Worm (Caenorhabditis elegans): ENCODE data around the gene mpz-1.

The mpz-1 gene

ce11 chrII:10798429-10798893, 20.5 kb upstream of the mpz-1 start, which contains the start of gene npp-19:
Gene npp-19 (minus strand): TSS chrII:10798479.
- TF ChIP-seq T22C8.4 (GFP tag; IDR thresholded peaks at IDR 0.05) (no peak), ref-1 (GFP tag; conservative IDR thresholded peaks at IDR 0.05) (no peak), ztf-23 (GFP tag; IDR thresholded peaks at IDR 0.05) (0 out of 2 replicates have a peak, but pooled peaks have one; percentile 47), klf-2 (GFP tag; conservative IDR thresholded peaks at IDR 0.05) (no peak), ztf-29 (GFP tag; IDR thresholded peaks at IDR 0.05) (no peak), flt-1 (GFP tag; IDR thresholded peaks at IDR 0.05) (0 out of 2 replicates have a peak, but pooled peaks have one; percentile 45), tab-1 (GFP tag; IDR thresholded peaks at IDR 0.05) (no peak), cog-1 (tag; optimal IDR thresholded peaks at IDR 0.05) (peak; percentile 23), med-1 (GFP tag; optimal IDR thresholded peaks at IDR 0.05; ENCODE audit: insufficient read depth) (no peak)

DNA sequence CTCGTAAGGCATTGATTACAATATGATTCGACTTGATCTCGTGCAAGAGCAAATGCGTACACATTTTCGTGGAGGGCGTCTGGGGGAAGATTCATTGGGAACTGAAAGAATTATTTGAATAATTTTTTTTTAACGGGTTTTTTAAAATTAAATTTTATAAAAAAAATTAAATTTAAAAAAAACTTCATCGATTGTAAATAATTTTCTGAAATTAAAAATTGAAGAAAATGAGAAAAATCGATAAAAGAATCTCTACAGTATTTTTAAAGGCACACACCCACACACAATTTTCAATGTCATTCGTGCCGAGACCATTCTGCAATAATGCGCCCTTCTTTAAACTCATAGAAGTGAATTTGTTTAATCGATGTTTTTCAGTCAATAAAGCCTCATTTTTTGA, 18.3 kb upstream of the mpz-1 start, which contains the start of gene set-14:
TSS of gene set-14 (minus strand) at position 101 of the 400 bp plus-strand sequence.
- TF ChIP-seq klf-2 (GFP tag; conservative IDR thresholded peaks at IDR 0.05), result no peak
- TF ChIP-seq cog-1 (tag; optimal IDR thresholded peaks at IDR 0.05), result no peak
- TF ChIP-seq ztf-29 (GFP tag; IDR thresholded peaks at IDR 0.05), result no peak
- no peak for TF ChIP-seq T22C8.4 (GFP tag; IDR thresholded peaks at IDR 0.05)
- no peak for TF ChIP-seq flt-1 (GFP tag; IDR thresholded peaks at IDR 0.05)
- TF ChIP-seq med-1 (GFP tag; optimal IDR thresholded peaks at IDR 0.05; ENCODE audit: insufficient read depth), result no peak
- no peak for TF ChIP-seq tab-1 (GFP tag; IDR thresholded peaks at IDR 0.05)
- no peak for TF ChIP-seq ref-1 (GFP tag; conservative IDR thresholded peaks at IDR 0.05)
- no peak for TF ChIP-seq ztf-23 (GFP tag; IDR thresholded peaks at IDR 0.05)

DNA sequence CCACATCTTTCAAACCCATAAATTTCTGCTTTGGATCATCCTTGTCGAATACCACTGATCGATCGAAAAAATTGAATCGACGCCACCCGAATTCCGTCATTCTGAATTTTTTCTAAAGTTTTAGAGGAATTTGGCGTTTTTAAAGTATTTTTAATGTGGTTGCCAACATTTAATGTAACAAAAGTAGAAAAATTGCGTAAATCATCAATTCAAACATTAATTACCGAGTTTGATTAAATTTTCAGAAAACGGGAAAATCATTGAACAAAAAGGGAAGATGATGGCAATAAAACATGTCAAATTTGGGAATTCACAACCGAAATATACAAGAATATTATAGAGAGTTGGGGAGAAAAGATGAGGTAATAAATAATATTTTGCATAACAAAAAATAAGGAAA, 15.5 kb upstream of the mpz-1 start, which contains the start of gene vps-11:
TSS of gene vps-11 (minus strand) at position 101 of the 400 bp plus-strand sequence.
- TF ChIP-seq cog-1 (tag; optimal IDR thresholded peaks at IDR 0.05), result no peak
- no peak for TF ChIP-seq klf-2 (GFP tag; conservative IDR thresholded peaks at IDR 0.05)
- TF ChIP-seq ztf-29 (GFP tag; IDR thresholded peaks at IDR 0.05), result no peak
- TF ChIP-seq flt-1 (GFP tag; IDR thresholded peaks at IDR 0.05), result no peak
- no peak for TF ChIP-seq med-1 (GFP tag; optimal IDR thresholded peaks at IDR 0.05; ENCODE audit: insufficient read depth)
- no peak for TF ChIP-seq ztf-23 (GFP tag; IDR thresholded peaks at IDR 0.05)
- no peak for TF ChIP-seq tab-1 (GFP tag; IDR thresholded peaks at IDR 0.05)
- TF ChIP-seq ref-1 (GFP tag; conservative IDR thresholded peaks at IDR 0.05), result no peak
- TF ChIP-seq T22C8.4 (GFP tag; IDR thresholded peaks at IDR 0.05), result no peak

ce11 chrII:10792611-10793010, 14.7 kb upstream of the mpz-1 start:
- TF ChIP-seq med-1 (GFP tag; optimal IDR thresholded peaks at IDR 0.05; ENCODE audit: insufficient read depth), result no peak
- TF ChIP-seq ztf-29 (GFP tag; IDR thresholded peaks at IDR 0.05), result no peak
- TF ChIP-seq klf-2 (GFP tag; conservative IDR thresholded peaks at IDR 0.05), result no peak
- no peak for TF ChIP-seq T22C8.4 (GFP tag; IDR thresholded peaks at IDR 0.05)
- no peak for TF ChIP-seq flt-1 (GFP tag; IDR thresholded peaks at IDR 0.05)

DNA sequence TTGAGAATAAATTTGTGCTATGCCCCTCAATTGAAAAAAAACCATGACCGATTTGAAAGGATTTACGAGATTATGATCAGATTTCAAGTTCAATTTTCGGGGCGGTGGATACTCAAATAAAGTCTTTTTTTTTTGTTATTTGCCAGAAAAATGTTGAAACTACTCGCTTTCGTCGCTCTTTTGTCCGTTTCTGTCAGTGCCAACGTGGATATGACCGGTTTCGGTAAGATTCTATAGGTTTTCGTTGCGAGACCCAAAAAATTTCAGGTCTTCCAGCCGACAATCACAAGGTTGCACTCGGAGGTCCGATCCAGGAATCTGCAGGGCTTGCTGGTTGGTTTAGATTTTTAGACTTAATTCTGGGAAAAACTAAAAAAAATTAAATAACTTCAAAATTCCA, 9.3 kb upstream of the mpz-1 start, which contains the start of gene tag-209:
TSS of gene tag-209 (plus strand) at position 73 of the 400 bp plus-strand sequence.
- TF ChIP-seq ztf-23 (GFP tag; IDR thresholded peaks at IDR 0.05) (no peak), ref-1 (GFP tag; conservative IDR thresholded peaks at IDR 0.05) (no peak), flt-1 (GFP tag; IDR thresholded peaks at IDR 0.05) (no peak), ztf-29 (GFP tag; IDR thresholded peaks at IDR 0.05) (no peak)

DNA sequence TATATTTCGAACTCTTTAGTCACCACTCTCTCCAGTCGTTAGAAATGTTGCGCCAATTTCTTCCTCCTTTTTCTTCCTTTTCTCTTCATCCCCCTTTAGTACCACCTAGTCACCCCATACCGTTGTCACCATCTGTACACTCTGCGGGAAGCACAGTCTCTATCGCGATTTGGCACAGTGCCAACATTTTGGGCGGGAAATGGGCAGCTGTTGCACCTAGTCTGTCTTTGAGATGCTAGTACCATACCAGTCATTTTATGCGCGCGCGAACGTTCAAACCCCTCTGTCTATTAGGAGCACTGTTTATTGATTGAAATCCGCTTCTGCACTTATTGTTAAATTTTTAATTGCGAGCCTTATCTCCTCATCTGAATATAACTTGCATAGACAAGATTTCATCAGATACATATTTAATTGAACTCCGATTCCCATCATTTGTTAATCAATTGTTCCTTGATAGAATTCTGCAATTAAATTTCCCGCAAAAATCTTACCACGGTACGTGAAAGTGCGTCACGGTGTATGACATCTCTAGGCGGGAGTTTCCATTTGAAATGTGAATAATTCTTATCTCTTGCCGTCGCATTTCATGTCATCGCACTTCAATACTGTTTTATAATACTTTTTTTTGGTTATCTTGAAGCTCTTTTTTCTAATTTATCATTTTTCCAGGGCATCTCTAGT, 7.0 kb upstream of the mpz-1 start, which contains the start of gene cdl-1:
TSS of gene cdl-1 (plus strand) at position 673 of the 684 bp plus-strand sequence.
- no peak for TF ChIP-seq tab-1 (GFP tag; IDR thresholded peaks at IDR 0.05)
- TF ChIP-seq cog-1 (tag; optimal IDR thresholded peaks at IDR 0.05), result no peak
- TF ChIP-seq klf-2 (GFP tag; conservative IDR thresholded peaks at IDR 0.05), result no peak
- no peak for TF ChIP-seq med-1 (GFP tag; optimal IDR thresholded peaks at IDR 0.05; ENCODE audit: insufficient read depth)
- no peak for TF ChIP-seq flt-1 (GFP tag; IDR thresholded peaks at IDR 0.05)
- no peak for TF ChIP-seq ztf-29 (GFP tag; IDR thresholded peaks at IDR 0.05)
- no peak for TF ChIP-seq T22C8.4 (GFP tag; IDR thresholded peaks at IDR 0.05)
- TF ChIP-seq ref-1 (GFP tag; conservative IDR thresholded peaks at IDR 0.05), result no peak
- TF ChIP-seq ztf-23 (GFP tag; IDR thresholded peaks at IDR 0.05), result no peak

DNA sequence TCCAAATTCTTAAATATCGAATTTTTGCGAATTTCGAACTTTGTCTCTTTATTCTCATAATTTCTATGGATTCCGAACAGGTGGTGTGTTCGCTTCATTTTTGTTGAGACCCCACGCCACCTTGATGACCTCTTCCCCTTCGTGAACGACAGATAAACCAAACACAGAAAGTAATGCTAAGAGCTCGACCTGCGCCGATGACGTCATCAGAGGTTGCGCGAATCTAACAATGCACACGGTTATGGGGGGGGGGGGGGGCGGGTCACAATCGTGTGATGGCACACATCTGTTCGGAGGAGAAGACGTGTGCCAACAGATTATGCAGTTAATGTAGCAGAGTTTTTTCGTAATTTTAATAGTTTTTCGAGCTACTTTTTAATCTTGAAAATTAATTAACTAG, 6.3 kb upstream of the mpz-1 start:
- TF ChIP-seq med-1 (GFP tag; optimal IDR thresholded peaks at IDR 0.05; ENCODE audit: insufficient read depth), result no peak
- TF ChIP-seq flt-1 (GFP tag; IDR thresholded peaks at IDR 0.05), result 0 out of 2 replicates have a peak, but pooled peaks have one; percentile 19
- no peak for TF ChIP-seq tab-1 (GFP tag; IDR thresholded peaks at IDR 0.05)
- no peak for TF ChIP-seq ztf-29 (GFP tag; IDR thresholded peaks at IDR 0.05)
- TF ChIP-seq T22C8.4 (GFP tag; IDR thresholded peaks at IDR 0.05), result no peak
- TF ChIP-seq ref-1 (GFP tag; conservative IDR thresholded peaks at IDR 0.05), result no peak
- TF ChIP-seq ztf-23 (GFP tag; IDR thresholded peaks at IDR 0.05), result no peak

DNA sequence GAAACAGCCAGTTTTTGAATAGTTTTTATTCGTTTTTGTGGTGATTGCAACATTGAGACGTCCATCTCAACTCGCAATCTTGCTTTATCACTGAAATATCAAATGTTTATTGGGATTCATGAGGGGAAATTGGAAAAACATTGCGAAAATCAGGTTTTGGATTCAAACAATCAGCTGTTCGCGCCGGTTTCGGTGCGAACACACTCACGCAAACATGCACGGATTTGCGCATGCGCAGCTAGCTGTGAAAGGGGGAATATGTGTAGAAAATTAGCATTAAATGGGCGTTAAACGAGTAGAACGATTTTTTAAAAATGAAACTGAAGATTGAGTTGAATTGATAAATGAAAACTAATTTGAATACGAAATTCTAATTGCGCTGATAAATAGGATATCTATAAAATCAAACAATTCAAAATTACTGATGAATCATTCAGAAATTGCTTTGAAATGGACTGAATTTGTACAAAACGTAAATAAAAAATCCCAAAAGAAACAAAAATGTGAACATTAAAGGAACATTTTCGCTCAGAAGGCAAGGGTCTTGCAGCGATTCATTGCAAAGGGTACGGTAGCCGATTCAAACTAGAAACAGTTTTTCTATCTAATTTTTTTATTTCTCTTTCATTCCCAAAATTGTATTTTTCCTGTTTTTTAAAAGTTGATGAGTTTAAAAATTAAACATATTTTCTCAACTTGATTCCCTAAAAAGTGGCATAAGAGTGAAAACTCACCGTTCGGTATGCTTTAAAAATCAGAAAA, 5.5 kb upstream of the mpz-1 start, which contains the start of gene ect-2:
TSS of gene ect-2 (minus strand) at position 762 of the 762 bp plus-strand sequence.
- TF ChIP-seq ztf-29 (GFP tag; IDR thresholded peaks at IDR 0.05) (no peak), ref-1 (GFP tag; conservative IDR thresholded peaks at IDR 0.05) (no peak), klf-2 (GFP tag; conservative IDR thresholded peaks at IDR 0.05) (no peak), med-1 (GFP tag; optimal IDR thresholded peaks at IDR 0.05; ENCODE audit: insufficient read depth) (no peak), T22C8.4 (GFP tag; IDR thresholded peaks at IDR 0.05) (no peak), flt-1 (GFP tag; IDR thresholded peaks at IDR 0.05) (no peak), cog-1 (tag; optimal IDR thresholded peaks at IDR 0.05) (no peak), ztf-23 (GFP tag; IDR thresholded peaks at IDR 0.05) (no peak)

- no peak for TF ChIP-seq flt-1 (GFP tag; IDR thresholded peaks at IDR 0.05)
- no peak for TF ChIP-seq ref-1 (GFP tag; conservative IDR thresholded peaks at IDR 0.05)
- no peak for TF ChIP-seq T22C8.4 (GFP tag; IDR thresholded peaks at IDR 0.05)
- TF ChIP-seq ztf-23 (GFP tag; IDR thresholded peaks at IDR 0.05), result no peak
- no peak for TF ChIP-seq tab-1 (GFP tag; IDR thresholded peaks at IDR 0.05)
- no peak for TF ChIP-seq med-1 (GFP tag; optimal IDR thresholded peaks at IDR 0.05; ENCODE audit: insufficient read depth)
- no peak for TF ChIP-seq klf-2 (GFP tag; conservative IDR thresholded peaks at IDR 0.05)
- TF ChIP-seq ztf-29 (GFP tag; IDR thresholded peaks at IDR 0.05), result no peak
- TF ChIP-seq cog-1 (tag; optimal IDR thresholded peaks at IDR 0.05), result no peak
Measured at ce11 chrII:10769291-10769690, 8.6 kb downstream of the mpz-1 start.

All from whole organism, midembryonic.